Fruit fly (Drosophila melanogaster) whole organism, embryonic: Measurements from ENCODE around the gene Scox.
A peak's percentile ranks its signal among the peaks of the same experiment; 100 is the strongest.

ENCODE experiments used
- Atf3 ChIP-seq: fragments of 200-800 bp; sonication (Bioruptor generic); optimal IDR thresholded peaks from 3 replicates; lab custom pipeline; 2016; ENCODE audit warnings: missing biosample characterization, missing genetic modification characterization
- B-H1 ChIP-seq: fragments of 200-800 bp; sonication (Bioruptor generic); IDR thresholded peaks from 3 replicates; pipeline ENCODE4 v1.3.6; 2022; ENCODE audit warnings: missing biosample characterization, missing genetic modification characterization
- Bteb2 ChIP-seq: fragments of 200-800 bp; sonication (Bioruptor generic); optimal IDR thresholded peaks from 2 replicates; lab custom pipeline; 2016; ENCODE audit warnings: missing biosample characterization, missing genetic modification characterization
- CG10321 ChIP-seq: fragments of 200-800 bp; sonication (Bioruptor generic); IDR thresholded peaks from 2 replicates; pipeline ENCODE4 v1.3.6; 2022; ENCODE audit warnings: missing biosample characterization, missing genetic modification characterization
- CG12155 ChIP-seq: fragments of 200-800 bp; sonication (Bioruptor generic); optimal IDR thresholded peaks from 3 replicates; lab custom pipeline; 2016; ENCODE audit warnings: missing biosample characterization, missing genetic modification characterization
- CG12659 ChIP-seq: fragments of 200-800 bp; sonication (Bioruptor generic); optimal IDR thresholded peaks from 3 replicates; lab custom pipeline; 2017; ENCODE audit warnings: mild to moderate bottlenecking, missing biosample characterization, missing genetic modification reagents, missing genetic modification characterization
- CG12942 ChIP-seq: fragments of 200-800 bp; sonication (Bioruptor generic); optimal IDR thresholded peaks from 3 replicates; lab custom pipeline; 2016; ENCODE audit warnings: missing biosample characterization, missing genetic modification characterization
- CG14014 ChIP-seq: fragments of 200-800 bp; sonication (Bioruptor generic); IDR thresholded peaks from 2 replicates; pipeline ENCODE4 v1.3.6; 2022; ENCODE audit warnings: missing biosample characterization, missing genetic modification characterization
- CG16815 ChIP-seq: fragments of 200-800 bp; sonication (Bioruptor generic); optimal IDR thresholded peaks from 3 replicates; lab custom pipeline; 2017; ENCODE audit warnings: missing biosample characterization, mild to moderate bottlenecking, missing genetic modification characterization
- CG2875 ChIP-seq: fragments of 200-800 bp; sonication (Bioruptor generic); optimal IDR thresholded peaks from 2 replicates; lab custom pipeline; 2017; ENCODE audit warnings: missing biosample characterization, mild to moderate bottlenecking, missing genetic modification characterization, missing genetic modification reagents
- CG30431 ChIP-seq: fragments of 200-800 bp; sonication (Bioruptor generic); optimal IDR thresholded peaks from 2 replicates; lab custom pipeline; 2017; ENCODE audit warnings: missing biosample characterization, missing genetic modification characterization
- CG33557 ChIP-seq: fragments of 200-800 bp; sonication (Bioruptor generic); optimal IDR thresholded peaks from 2 replicates; lab custom pipeline; 2019; ENCODE audit warnings: missing biosample characterization, mild to moderate bottlenecking, missing genetic modification characterization, moderate library complexity
- CG3995 ChIP-seq: fragments of 200-800 bp; sonication (Bioruptor generic); optimal IDR thresholded peaks from 3 replicates; lab custom pipeline; 2016; ENCODE audit warnings: missing biosample characterization, missing genetic modification characterization
- CG5953 ChIP-seq: fragments of 200-800 bp; sonication (Bioruptor generic); IDR thresholded peaks from 2 replicates; pipeline ENCODE4 v1.3.6; 2022; ENCODE audit warnings: missing biosample characterization, missing genetic modification characterization
- CG6272 ChIP-seq: fragments of 200-800 bp; sonication (Bioruptor generic); IDR thresholded peaks from 2 replicates; pipeline ENCODE4 v1.3.6; 2022; ENCODE audit warnings: missing biosample characterization, missing genetic modification characterization
- CG8290 ChIP-seq, 3 experiments: fragments of 200-800 bp; sonication (Bioruptor generic); optimal IDR thresholded peaks; 2 replicates each; lab custom pipeline; 2016 to 2019; ENCODE audit warnings: missing biosample characterization in 3 of 3, missing genetic modification characterization in 3 of 3, mild to moderate bottlenecking in 2 of 3, moderate library complexity in 1 of 3
- CG8359 ChIP-seq: fragments of 200-800 bp; sonication (Bioruptor generic); optimal IDR thresholded peaks from 2 replicates; lab custom pipeline; 2017; ENCODE audit warnings: missing biosample characterization, mild to moderate bottlenecking, missing genetic modification characterization, borderline replicate concordance
- CG9215 ChIP-seq: fragments of 200-800 bp; sonication (Bioruptor generic); IDR thresholded peaks from 2 replicates; pipeline ENCODE4 v1.3.6; 2022; ENCODE audit warnings: missing biosample characterization, missing genetic modification characterization
- CrebB ChIP-seq: fragments of 200-800 bp; sonication (Bioruptor generic); optimal IDR thresholded peaks from 3 replicates; lab custom pipeline; 2018; ENCODE audit warnings: missing biosample characterization, mild to moderate bottlenecking, missing genetic modification characterization
- Elba2 ChIP-seq: fragments of 200-800 bp; sonication (Bioruptor generic); optimal IDR thresholded peaks from 3 replicates; lab custom pipeline; 2016; ENCODE audit warnings: missing biosample characterization, missing genetic modification characterization
- HmgZ ChIP-seq: fragments of 200-800 bp; sonication (Bioruptor generic); optimal IDR thresholded peaks from 2 replicates; lab custom pipeline; 2018; ENCODE audit warnings: missing biosample characterization, mild to moderate bottlenecking, missing genetic modification characterization
- Lhr ChIP-seq: fragments of 200-800 bp; sonication (Bioruptor generic); optimal IDR thresholded peaks from 3 replicates; lab custom pipeline; 2017; ENCODE audit warnings: mild to moderate bottlenecking, missing biosample characterization, missing genetic modification reagents, missing genetic modification characterization
- Mad ChIP-seq: fragments of 200-800 bp; sonication (Bioruptor generic); optimal IDR thresholded peaks from 2 replicates; lab custom pipeline; 2016; ENCODE audit warnings: missing biosample characterization, missing genetic modification characterization
- Meics ChIP-seq: fragments of 200-800 bp; sonication (Bioruptor generic); optimal IDR thresholded peaks from 2 replicates; lab custom pipeline; 2017; ENCODE audit warnings: missing biosample characterization, mild to moderate bottlenecking, missing genetic modification characterization
- NFAT ChIP-seq: fragments of 200-800 bp; sonication (Bioruptor generic); IDR thresholded peaks from 2 replicates; pipeline ENCODE4 v1.3.6; 2022; ENCODE audit warnings: missing biosample characterization, missing genetic modification characterization
- Oaz ChIP-seq: fragments of 200-800 bp; sonication (Bioruptor generic); IDR thresholded peaks from 2 replicates; pipeline ENCODE4 v1.3.6; 2022; ENCODE audit warnings: missing biosample characterization, missing genetic modification characterization
- Optix ChIP-seq: fragments of 200-800 bp; sonication (Bioruptor generic); IDR thresholded peaks from 3 replicates; pipeline ENCODE4 v1.3.6; 2022; ENCODE audit warnings: missing biosample characterization, missing genetic modification characterization
- Poxn ChIP-seq: fragments of 200-800 bp; sonication (Bioruptor generic); IDR thresholded peaks from 2 replicates; pipeline ENCODE4 v1.3.6; 2022; ENCODE audit warnings: missing biosample characterization, missing genetic modification characterization
- Spps ChIP-seq: fragments of 200-800 bp; sonication (Bioruptor generic); optimal IDR thresholded peaks from 2 replicates; lab custom pipeline; 2018; ENCODE audit warnings: missing biosample characterization, mild to moderate bottlenecking, missing genetic modification characterization
- Xbp1 ChIP-seq: fragments of 200-800 bp; sonication (Bioruptor generic); optimal IDR thresholded peaks from 3 replicates; lab custom pipeline; 2016; ENCODE audit warnings: missing biosample characterization, mild to moderate bottlenecking, missing genetic modification characterization
- ash1 ChIP-seq: fragments of 200-800 bp; sonication (Bioruptor generic); optimal IDR thresholded peaks from 2 replicates; lab custom pipeline; 2018; ENCODE audit warnings: missing biosample characterization, mild to moderate bottlenecking, missing genetic modification characterization
- cas ChIP-seq: fragments of 200-800 bp; sonication (Bioruptor generic); IDR thresholded peaks from 2 replicates; pipeline ENCODE4 v1.3.6; 2022; ENCODE audit warnings: missing biosample characterization, missing genetic modification characterization
- ci ChIP-seq: fragments of 200-800 bp; sonication (Bioruptor generic); IDR thresholded peaks from 3 replicates; pipeline ENCODE4 v1.3.6; 2022; ENCODE audit warnings: missing biosample characterization, missing genetic modification characterization
- dan ChIP-seq: fragments of 200-800 bp; sonication (Bioruptor generic); IDR thresholded peaks from 2 replicates; pipeline ENCODE4 v1.3.6; 2022; ENCODE audit warnings: missing biosample characterization, missing genetic modification characterization
- gfzf ChIP-seq: fragments of 200-800 bp; sonication (Bioruptor generic); optimal IDR thresholded peaks from 2 replicates; lab custom pipeline; 2016; ENCODE audit warnings: missing biosample characterization, mild to moderate bottlenecking, missing genetic modification characterization, moderate library complexity
- hth ChIP-seq: fragments of >200 bp; optimal IDR thresholded peaks from 2 replicates; lab custom pipeline; 2017; ENCODE audit warnings: inconsistent platforms
- knrl ChIP-seq: fragments of 200-800 bp; sonication (Bioruptor generic); IDR thresholded peaks from 3 replicates; pipeline ENCODE4 v1.3.6; 2022; ENCODE audit warnings: missing biosample characterization, missing genetic modification characterization; ENCODE audit not compliant: partially characterized antibody
- lmd ChIP-seq: fragments of 200-800 bp; sonication (Bioruptor generic); IDR thresholded peaks from 2 replicates; pipeline ENCODE4 v1.3.6; 2022; ENCODE audit warnings: missing biosample characterization, missing genetic modification characterization
- mam ChIP-seq: fragments of 200-800 bp; sonication (Bioruptor generic); optimal IDR thresholded peaks from 3 replicates; lab custom pipeline; 2016; ENCODE audit warnings: missing biosample characterization, missing genetic modification characterization
- odd ChIP-seq: fragments of 200-800 bp; sonication (Bioruptor generic); optimal IDR thresholded peaks from 2 replicates; lab custom pipeline; 2017; ENCODE audit warnings: missing biosample characterization, mild to moderate bottlenecking, missing genetic modification characterization
- ranshi ChIP-seq: fragments of 200-800 bp; sonication (Bioruptor generic); IDR thresholded peaks from 2 replicates; pipeline ENCODE4 v1.3.6; 2022; ENCODE audit warnings: missing biosample characterization, missing genetic modification characterization
- rib ChIP-seq: fragments of 200-800 bp; sonication (Bioruptor generic); IDR thresholded peaks from 2 replicates; pipeline ENCODE4 v1.3.6; 2022; ENCODE audit warnings: missing biosample characterization, missing genetic modification characterization
- scrt ChIP-seq: fragments of 200-800 bp; sonication (Bioruptor generic); optimal IDR thresholded peaks from 2 replicates; lab custom pipeline; 2018; ENCODE audit warnings: missing biosample characterization, mild to moderate bottlenecking, missing genetic modification characterization, moderate library complexity
- slp2 ChIP-seq: fragments of 200-800 bp; sonication (Bioruptor generic); optimal IDR thresholded peaks from 2 replicates; lab custom pipeline; 2016; ENCODE audit warnings: missing biosample characterization, missing genetic modification characterization
- so ChIP-seq: fragments of 200-800 bp; sonication (Bioruptor generic); IDR thresholded peaks from 3 replicates; pipeline ENCODE4 v1.3.6; 2022; ENCODE audit warnings: missing biosample characterization, missing genetic modification characterization
- trh ChIP-seq: fragments of 200-800 bp; sonication (Bioruptor generic); optimal IDR thresholded peaks from 2 replicates; lab custom pipeline; 2016; ENCODE audit warnings: missing biosample characterization, missing genetic modification characterization
- unc-4 ChIP-seq: fragments of 200-800 bp; sonication (Bioruptor generic); IDR thresholded peaks from 2 replicates; pipeline ENCODE4 v1.3.6; 2022; ENCODE audit warnings: missing biosample characterization, missing genetic modification characterization; ENCODE audit not compliant: partially characterized antibody
- wdn ChIP-seq: fragments of 200-800 bp; sonication (Bioruptor generic); IDR thresholded peaks from 2 replicates; pipeline ENCODE4 v1.3.6; 2022; ENCODE audit warnings: missing biosample characterization, missing genetic modification characterization
- yki ChIP-seq: fragments of >200 bp; optimal IDR thresholded peaks from 3 replicates; lab custom pipeline; 2018
- zf30C ChIP-seq: fragments of 200-800 bp; sonication (Bioruptor generic); optimal IDR thresholded peaks from 3 replicates; lab custom pipeline; 2018; ENCODE audit warnings: missing biosample characterization, mild to moderate bottlenecking, missing genetic modification characterization

Scox gene

DNA sequence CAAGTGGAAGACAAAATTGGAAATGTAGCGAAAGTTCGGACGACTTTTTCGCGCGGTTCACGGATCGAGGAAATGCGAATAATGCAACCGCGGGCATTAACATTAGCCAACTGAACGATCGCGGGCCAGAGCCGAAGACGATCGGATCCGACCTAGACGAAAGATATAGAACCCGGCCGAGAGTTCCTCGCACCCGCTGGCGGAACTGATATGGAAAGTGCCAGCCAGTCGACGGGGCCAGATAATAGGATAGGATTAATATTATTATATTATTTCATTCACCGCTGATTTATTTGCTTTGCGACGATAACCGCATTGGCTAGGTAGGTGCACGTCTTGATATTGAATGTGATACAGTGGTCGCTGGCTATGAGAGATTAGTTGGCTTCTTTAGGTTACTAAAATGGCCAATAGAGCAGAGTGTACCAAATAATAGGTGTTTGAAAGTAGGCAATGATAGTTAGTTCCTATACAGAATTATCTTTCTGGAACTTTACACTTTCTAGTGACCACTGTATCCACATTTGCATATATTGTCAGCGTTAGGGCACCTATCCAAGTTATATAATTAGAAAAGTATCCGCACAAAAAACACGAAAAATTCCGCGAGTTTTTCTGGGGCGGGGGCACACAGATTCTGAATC is 30.8 kb upstream of the Scox start (continued):
- TF ChIP-seq zf30C (GFP tag; lab: Kevin White, UChicago): no peak
- peak; percentile 70; the same call in 1 of the 2 replicates for TF ChIP-seq ranshi
- TF ChIP-seq slp2 (GFP tag; lab: Kevin White, UChicago): peak; percentile 56
- no peak for TF ChIP-seq CrebB (tag; lab: Kevin White, UChicago)
- no peak for TF ChIP-seq Atf3 (GFP tag; lab: Kevin White, UChicago)
- TF ChIP-seq CG12155 (GFP tag; lab: Kevin White, UChicago): peak; percentile 70
- TF ChIP-seq B-H1: peak; percentile 69
- TF ChIP-seq CG30431 (GFP tag; lab: Kevin White, UChicago): peak; percentile 70
- peak; percentile 55; the same call in 1 of the 2 replicates for TF ChIP-seq CG9215 (GFP tag; lab: Robert Waterston, UW)
- peak; percentile 70; the same call in 1 of the 3 replicates for TF ChIP-seq so (GFP tag; lab: Robert Waterston, UW)
- TF ChIP-seq gfzf: no peak
- peak; percentile 52 for TF ChIP-seq scrt
- no peak for TF ChIP-seq Poxn
- peak; percentile 40 for TF ChIP-seq CG12942 (GFP tag; lab: Kevin White, UChicago)
- TF ChIP-seq CG8359 (GFP tag; lab: Kevin White, UChicago): peak; percentile 29
- TF ChIP-seq NFAT (GFP tag; lab: Robert Waterston, UW): peak; percentile 66
- no peak for TF ChIP-seq yki (lab: Kevin White, UChicago)
- TF ChIP-seq mam (GFP tag; lab: Kevin White, UChicago): peak; percentile 64
- peak; percentile 64 for TF ChIP-seq CG14014 (GFP tag; lab: Robert Waterston, UW)
- TF ChIP-seq CG8290 (GFP tag; optimal IDR thresholded peaks at IDR 0.05; lab: Kevin White, UChicago): no peak
- peak; percentile 75 to 90 for TF ChIP-seq CG8290 (tag; optimal IDR thresholded peaks at IDR 0.05; lab: Kevin White, UChicago)
- TF ChIP-seq Spps (tag; lab: Kevin White, UChicago): no peak
- TF ChIP-seq CG6272 (GFP tag; lab: Robert Waterston, UW): 0 out of 2 replicates have a peak, but pooled peaks have one; percentile 46
- peak; percentile 40 for TF ChIP-seq CG12659
- TF ChIP-seq Meics (GFP tag; lab: Kevin White, UChicago): peak; percentile 61
- TF ChIP-seq unc-4 (GFP tag; lab: Robert Waterston, UW): no peak
- 0 out of 2 replicates have a peak, but pooled peaks have one; percentile 37 for TF ChIP-seq CG5953 (GFP tag; lab: Robert Waterston, UW)
- no peak for TF ChIP-seq cas (GFP tag; lab: Robert Waterston, UW)
- TF ChIP-seq knrl (GFP tag; lab: Robert Waterston, UW): no peak
- peak; percentile 38 for TF ChIP-seq HmgZ
- peak; percentile 8 for TF ChIP-seq trh (GFP tag; lab: Kevin White, UChicago)
- peak; percentile 41 for TF ChIP-seq odd (GFP tag; lab: Kevin White, UChicago)
- TF ChIP-seq Lhr (GFP tag; lab: Kevin White, UChicago): peak; percentile 26
- peak; percentile 62 for TF ChIP-seq CG16815 (GFP tag; lab: Kevin White, UChicago)
- TF ChIP-seq Optix (GFP tag; lab: Robert Waterston, UW): peak; percentile 64; the same call in 2 of the 3 replicates
- TF ChIP-seq rib: peak; percentile 56; the same call in 1 of the 2 replicates
- peak; percentile 40 for TF ChIP-seq CG3995 (GFP tag; lab: Kevin White, UChicago)
- TF ChIP-seq dan (GFP tag; lab: Robert Waterston, UW): no peak
- peak; percentile 41 for TF ChIP-seq Mad
- peak; percentile 82 for TF ChIP-seq lmd
- 0 out of 2 replicates have a peak, but pooled peaks have one; percentile 56 for TF ChIP-seq wdn (GFP tag; lab: Robert Waterston, UW)
- peak; percentile 75 for TF ChIP-seq Xbp1 (GFP tag; lab: Kevin White, UChicago)
- peak; percentile 81 for TF ChIP-seq ci (GFP tag; lab: Robert Waterston, UW)
- TF ChIP-seq Bteb2 (GFP tag; lab: Kevin White, UChicago): peak; percentile 54
- no peak for TF ChIP-seq Elba2
- TF ChIP-seq hth (lab: Kevin White, UChicago): no peak
- no peak for TF ChIP-seq CG10321 (GFP tag; lab: Robert Waterston, UW)
- no peak for TF ChIP-seq CG2875 (GFP tag; lab: Kevin White, UChicago)
- peak; percentile 13 for TF ChIP-seq CG33557
- TF ChIP-seq Oaz: no peak
- no peak for TF ChIP-seq ash1 (GFP tag; lab: Kevin White, UChicago)
